Worm (Caenorhabditis elegans) whole organism, midembryonic: ENCODE data around the gene cyn-7.

Source experiments
- T22C8.4 ChIP-seq: fragments of 200-800 bp; sonication (Bioruptor generic); IDR thresholded peaks from 2 replicates; pipeline ENCODE4 v1.3.6; 2022; ENCODE audit warnings: missing genetic modification characterization, missing compliant biosample characterization
- ref-1 ChIP-seq: fragments of 200-800 bp; sonication (Bioruptor generic); conservative IDR thresholded peaks from 2 replicates; pipeline ENCODE4 v1.3.6; 2022; ENCODE audit warnings: missing genetic modification reagents, missing genetic modification characterization, missing compliant biosample characterization

ce11 chrV:15191971-15192370, 4.8 kb upstream of the cyn-7 start:
- TF ChIP-seq T22C8.4 (GFP tag; lab: Robert Waterston, UW) = no peak
- no peak for TF ChIP-seq ref-1 (GFP tag; lab: Robert Waterston, UW)
